Worm (Caenorhabditis elegans) whole organism, L2 larva: ENCODE data around the gene Y60A3A.24.
"Not testable (repeated sequence)": the region's sequence is repeated elsewhere in the genome, so short reads cannot be mapped to it uniquely, and the experiment has no call there.

Experiments
- R02D3.7 ChIP-seq: fragments of 150-350 bp; optimal IDR thresholded peaks from 2 replicates; lab custom pipeline; 2014; ENCODE audit warnings: missing biosample characterization, missing genetic modification characterization
- nhr-25 ChIP-seq: fragments of 150-350 bp; sonication (generic microtip); optimal IDR thresholded peaks from 3 replicates; lab custom pipeline; 2014; ENCODE audit warnings: missing biosample characterization, missing genetic modification characterization
- skn-1 ChIP-seq: sonication (generic microtip); optimal IDR thresholded peaks from 2 replicates; lab custom pipeline; 2017; ENCODE audit warnings: missing biosample characterization, missing genetic modification characterization
- snpc-4 ChIP-seq: fragments of 150-350 bp; optimal IDR thresholded peaks from 2 replicates; lab custom pipeline; 2014; ENCODE audit warnings: missing biosample characterization, missing genetic modification characterization
- ztf-4 ChIP-seq: fragments of 150-350 bp; optimal IDR thresholded peaks from 2 replicates; lab custom pipeline; 2014; ENCODE audit warnings: missing biosample characterization, missing genetic modification characterization

ce11 chrV:19948993-19949392 lies 32.7 kb downstream of the Y60A3A.24 start, which contains the start of gene tmed-4:
- not testable (repeated sequence) for TF ChIP-seq skn-1 (tag; lab: Kevin White, UChicago); nhr-25 (tag; lab: Kevin White, UChicago); R02D3.7 (tag; lab: Kevin White, UChicago); snpc-4; ztf-4 (tag; lab: Kevin White, UChicago)
